Fruit fly (Drosophila melanogaster): ENCODE data around the gene side-VI.

dm6 chr3R:11088120-11088519 lies 115.9 kb downstream of the side-VI start, which contains the start of gene CG43449:
- no peak for TF ChIP-seq cic (GFP tag; optimal IDR thresholded peaks at IDR 0.05)
- TF ChIP-seq CG11617 (GFP tag; optimal IDR thresholded peaks at IDR 0.05), result no peak
- no peak for TF ChIP-seq CG5204 (GFP tag; optimal IDR thresholded peaks at IDR 0.05)
- no peak for TF ChIP-seq kay (GFP tag; ENCODE audit: borderline replicate concordance)
- no peak for TF ChIP-seq cnc (optimal IDR thresholded peaks at IDR 0.05)
- TF ChIP-seq CG1620 (GFP tag; optimal IDR thresholded peaks at IDR 0.05), result no peak
- TF ChIP-seq Hr96 (GFP tag; optimal IDR thresholded peaks at IDR 0.05), result no peak
- TF ChIP-seq Clk (GFP tag; optimal IDR thresholded peaks at IDR 0.05), result no peak
- no peak for TF ChIP-seq CG7101 (tag; optimal IDR thresholded peaks at IDR 0.05)
- no peak for TF ChIP-seq Crg-1 (GFP tag; optimal IDR thresholded peaks at IDR 0.05)
